Worm (Caenorhabditis elegans) whole organism, mixed stage, embryonic: ENCODE measurements around the gene F28G4.2.

ENCODE experiments used
- M03D4.4 ChIP-seq: sonication (generic microtip); optimal IDR thresholded peaks from 2 replicates; lab custom pipeline; 2017; ENCODE audit warnings: mild to moderate bottlenecking, missing genetic modification characterization, missing compliant biosample characterization
- bed-3 ChIP-seq: fragments of 200-800 bp; sonication (Bioruptor generic); optimal IDR thresholded peaks from 3 replicates; lab custom pipeline; 2018; ENCODE audit warnings: mild to moderate bottlenecking, missing genetic modification characterization, moderate library complexity, missing compliant biosample characterization
- blmp-1 ChIP-seq: fragments of 150-350 bp; optimal IDR thresholded peaks from 2 replicates; lab custom pipeline; 2014; ENCODE audit warnings: missing biosample characterization, missing genetic modification characterization
- ceh-39 ChIP-seq: fragments of 150-350 bp; optimal IDR thresholded peaks from 2 replicates; lab custom pipeline; 2014; ENCODE audit warnings: missing biosample characterization, missing genetic modification characterization
- ceh-43 ChIP-seq: fragments of 200-800 bp; sonication (Bioruptor generic); optimal IDR thresholded peaks from 2 replicates; lab custom pipeline; 2018; ENCODE audit warnings: mild to moderate bottlenecking, missing genetic modification characterization, moderate library complexity, missing compliant biosample characterization
- ceh-83 ChIP-seq: fragments of 200-800 bp; sonication (Bioruptor generic); optimal IDR thresholded peaks from 2 replicates; lab custom pipeline; 2018; ENCODE audit warnings: mild to moderate bottlenecking, missing genetic modification characterization, missing compliant biosample characterization
- ces-1 ChIP-seq: fragments of 150-350 bp; optimal IDR thresholded peaks from 2 replicates; lab custom pipeline; 2014; ENCODE audit warnings: missing biosample characterization, missing genetic modification reagents, missing genetic modification characterization
- drap-1 ChIP-seq: fragments of 200-800 bp; sonication (Bioruptor generic); optimal IDR thresholded peaks from 3 replicates; lab custom pipeline; 2018; ENCODE audit warnings: mild to moderate bottlenecking, missing genetic modification characterization, missing compliant biosample characterization
- elt-1 ChIP-seq: sonication (generic microtip); optimal IDR thresholded peaks from 2 replicates; lab custom pipeline; 2017; ENCODE audit warnings: missing genetic modification characterization, mild to moderate bottlenecking, missing compliant biosample characterization, antibody characterized with exemption, moderate library complexity, borderline replicate concordance; ENCODE audit not compliant: insufficient read depth
- elt-3 ChIP-seq: fragments of 150-350 bp; optimal IDR thresholded peaks from 2 replicates; lab custom pipeline; 2014; ENCODE audit warnings: missing biosample characterization, missing genetic modification characterization
- flh-1 ChIP-seq: fragments of 200-800 bp; sonication (Bioruptor generic); optimal IDR thresholded peaks from 2 replicates; lab custom pipeline; 2018; ENCODE audit warnings: mild to moderate bottlenecking, missing genetic modification characterization, moderate library complexity, missing compliant biosample characterization
- lin-13 ChIP-seq: fragments of 150-350 bp; optimal IDR thresholded peaks from 2 replicates; lab custom pipeline; 2014; ENCODE audit warnings: missing biosample characterization, missing genetic modification characterization
- mab-5 ChIP-seq: fragments of 150-350 bp; optimal IDR thresholded peaks from 2 replicates; lab custom pipeline; 2014; ENCODE audit warnings: missing biosample characterization, missing genetic modification characterization
- mep-1 ChIP-seq: fragments of 150-350 bp; optimal IDR thresholded peaks from 2 replicates; lab custom pipeline; 2017; ENCODE audit warnings: missing biosample characterization, missing genetic modification reagents, missing genetic modification characterization, inconsistent platforms
- mls-2 ChIP-seq: sonication (generic microtip); optimal IDR thresholded peaks from 2 replicates; lab custom pipeline; 2016; ENCODE audit warnings: mild to moderate bottlenecking, missing genetic modification characterization, moderate library complexity, missing compliant biosample characterization
- nhr-12 ChIP-seq: fragments of 150-350 bp; optimal IDR thresholded peaks from 2 replicates; lab custom pipeline; 2014; ENCODE audit warnings: missing biosample characterization, missing genetic modification characterization
- nhr-2 ChIP-seq: fragments of 150-350 bp; optimal IDR thresholded peaks from 2 replicates; lab custom pipeline; 2014; ENCODE audit warnings: missing biosample characterization, missing genetic modification characterization
- nhr-237 ChIP-seq: fragments of 150-350 bp; optimal IDR thresholded peaks from 2 replicates; lab custom pipeline; 2014; ENCODE audit warnings: missing biosample characterization, missing genetic modification characterization
- nhr-28 ChIP-seq: fragments of 150-350 bp; optimal IDR thresholded peaks from 2 replicates; lab custom pipeline; 2014; ENCODE audit warnings: missing biosample characterization, missing genetic modification characterization
- nhr-76 ChIP-seq: sonication (generic microtip); optimal IDR thresholded peaks from 2 replicates; lab custom pipeline; 2017; ENCODE audit warnings: missing biosample characterization, missing genetic modification characterization
- sem-2 ChIP-seq: fragments of 200-800 bp; sonication (Bioruptor generic); optimal IDR thresholded peaks from 2 replicates; lab custom pipeline; 2018; ENCODE audit warnings: mild to moderate bottlenecking, missing genetic modification characterization, missing compliant biosample characterization
- snpc-4 ChIP-seq: fragments of 150-350 bp; optimal IDR thresholded peaks from 2 replicates; lab custom pipeline; 2014; ENCODE audit warnings: missing biosample characterization, missing genetic modification characterization
- sptf-1 ChIP-seq: sonication (generic microtip); optimal IDR thresholded peaks from 2 replicates; lab custom pipeline; 2017; ENCODE audit warnings: mild to moderate bottlenecking, missing genetic modification characterization, moderate library complexity, missing compliant biosample characterization
- tbx-8 ChIP-seq: fragments of 200-800 bp; sonication (Bioruptor generic); optimal IDR thresholded peaks from 2 replicates; lab custom pipeline; 2018; ENCODE audit warnings: mild to moderate bottlenecking, missing genetic modification characterization, moderate library complexity, missing compliant biosample characterization
- unc-120 ChIP-seq: sonication (generic microtip); optimal IDR thresholded peaks from 2 replicates; lab custom pipeline; 2017; ENCODE audit warnings: missing genetic modification characterization, missing compliant biosample characterization; ENCODE audit not compliant: poor library complexity, severe bottlenecking
- unc-39 ChIP-seq: fragments of 150-350 bp; optimal IDR thresholded peaks from 2 replicates; lab custom pipeline; 2014; ENCODE audit warnings: missing biosample characterization, missing genetic modification characterization
- unc-62 ChIP-seq: fragments of 150-350 bp; optimal IDR thresholded peaks from 2 replicates; lab custom pipeline; 2014; ENCODE audit warnings: missing biosample characterization, missing genetic modification reagents, missing genetic modification characterization
- zip-8 ChIP-seq: fragments of 150-350 bp; optimal IDR thresholded peaks from 2 replicates; lab custom pipeline; 2014; ENCODE audit warnings: missing biosample characterization, missing genetic modification characterization
- ztf-11 ChIP-seq: fragments of 150-350 bp; optimal IDR thresholded peaks from 2 replicates; lab custom pipeline; 2014; ENCODE audit warnings: missing biosample characterization, missing genetic modification characterization

The F28G4.2 gene

ce11 chrV:16275347-16275746, 6.8 kb downstream of the F28G4.2 start, which contains the start of gene pacl-1:
TSS of gene pacl-1 (minus strand) at chrV:16275447.
- no peak for TF ChIP-seq unc-120 (tag; lab: Kevin White, UChicago)
- TF ChIP-seq ces-1 (GFP tag; lab: Kevin White, UChicago), result no peak
- TF ChIP-seq elt-3 (tag; lab: Kevin White, UChicago), result no peak
- TF ChIP-seq drap-1 (GFP tag; lab: Kevin White, UChicago), result no peak
- TF ChIP-seq ceh-39, result no peak
- TF ChIP-seq sptf-1 (tag; lab: Kevin White, UChicago), result no peak
- TF ChIP-seq ceh-83, result no peak
- TF ChIP-seq mep-1 (tag; lab: Kevin White, UChicago), result no peak
- TF ChIP-seq flh-1, result no peak
- TF ChIP-seq nhr-237 (tag; lab: Kevin White, UChicago), result no peak
- no peak for TF ChIP-seq bed-3
- no peak for TF ChIP-seq elt-1 (tag; lab: Kevin White, UChicago)
- no peak for TF ChIP-seq mab-5 (tag; lab: Kevin White, UChicago)
- TF ChIP-seq unc-39 (tag; lab: Kevin White, UChicago), result no peak

- TF ChIP-seq nhr-2 (tag; lab: Kevin White, UChicago) (no peak), unc-62 (GFP tag; lab: Kevin White, UChicago) (no peak), mab-5 (tag; lab: Kevin White, UChicago) (no peak), ceh-39 (no peak), M03D4.4 (tag; lab: Kevin White, UChicago) (no peak), mls-2 (tag; lab: Kevin White, UChicago) (no peak), bed-3 (no peak), mep-1 (tag; lab: Kevin White, UChicago) (no peak), ceh-83 (no peak), elt-1 (tag; lab: Kevin White, UChicago) (no peak), zip-8 (tag; lab: Kevin White, UChicago) (no peak), lin-13 (tag; lab: Kevin White, UChicago) (no peak)
Observed at ce11 chrV:16271121-16271520, 11.0 kb downstream of the F28G4.2 start, which contains the start of gene T13F3.6. TSS of gene T13F3.6 (minus strand) at chrV:16271221.

ce11 chrV:16269556-16269955, 12.6 kb downstream of the F28G4.2 start, which contains the start of the genes fbxa-2 and T13F3.8:
TSS of gene fbxa-2 (minus strand) at chrV:16269656.
TSS of gene T13F3.8 (plus strand) at chrV:16269800.
- TF ChIP-seq nhr-76 (tag; lab: Kevin White, UChicago) (no peak), drap-1 (GFP tag; lab: Kevin White, UChicago) (no peak), snpc-4 (tag; lab: Kevin White, UChicago) (no peak), unc-62 (GFP tag; lab: Kevin White, UChicago) (no peak)

ce11 chrV:16266514-16266913, 15.6 kb downstream of the F28G4.2 start, which contains the start of gene T13F3.4:
TSS of gene T13F3.4 (minus strand) at chrV:16266614.
- TF ChIP-seq nhr-12 (tag; lab: Kevin White, UChicago), result no peak
- TF ChIP-seq, all 35 proteins: peak for 0

ce11 chrV:16259684-16260083, 22.4 kb downstream of the F28G4.2 start, which contains the start of gene nhr-127:
TSS of gene nhr-127 (plus strand) at chrV:16259984.
- TF ChIP-seq sptf-1 (tag; lab: Kevin White, UChicago), result no peak
- TF ChIP-seq ces-1 (GFP tag; lab: Kevin White, UChicago), result no peak
- no peak for TF ChIP-seq nhr-28 (tag; lab: Kevin White, UChicago)
- TF ChIP-seq ztf-11 (tag; lab: Kevin White, UChicago), result no peak
- TF ChIP-seq elt-1 (tag; lab: Kevin White, UChicago), result no peak
- no peak for TF ChIP-seq drap-1 (GFP tag; lab: Kevin White, UChicago)
- TF ChIP-seq nhr-12 (tag; lab: Kevin White, UChicago), result no peak
- no peak for TF ChIP-seq flh-1
- no peak for TF ChIP-seq ceh-43 (GFP tag; lab: Kevin White, UChicago)
- TF ChIP-seq ceh-83, result no peak
- no peak for TF ChIP-seq blmp-1 (tag; lab: Kevin White, UChicago)
- no peak for TF ChIP-seq ceh-39
- TF ChIP-seq, all 35 proteins: peak for 0

ce11 chrV:16258142-16258541, 24.0 kb downstream of the F28G4.2 start, which contains the start of gene nhr-218:
TSS of gene nhr-218 (plus strand) at chrV:16258442.
- TF ChIP-seq blmp-1 (tag; lab: Kevin White, UChicago) (no peak), ceh-39 (no peak), zip-8 (tag; lab: Kevin White, UChicago) (no peak), snpc-4 (tag; lab: Kevin White, UChicago) (no peak), ces-1 (GFP tag; lab: Kevin White, UChicago) (no peak), tbx-8 (GFP tag; lab: Kevin White, UChicago) (no peak), nhr-237 (tag; lab: Kevin White, UChicago) (no peak), unc-120 (tag; lab: Kevin White, UChicago) (no peak), bed-3 (no peak), sem-2 (GFP tag; lab: Kevin White, UChicago) (no peak), elt-3 (tag; lab: Kevin White, UChicago) (no peak)
